Fruit fly (Drosophila melanogaster) whole organism, prepupa: ENCODE measurements around the gene CG31102.
A peak's percentile ranks its signal among the peaks of the same experiment; 100 is the strongest.

Experiments used
- CG11902 ChIP-seq: fragments of 200-800 bp; sonication (Bioruptor generic); optimal IDR thresholded peaks from 3 replicates; lab custom pipeline; 2016; ENCODE audit warnings: missing biosample characterization, missing genetic modification characterization
- CG1621 ChIP-seq: fragments of 200-800 bp; sonication (Bioruptor generic); optimal IDR thresholded peaks from 3 replicates; lab custom pipeline; 2018; ENCODE audit warnings: missing biosample characterization, mild to moderate bottlenecking, missing genetic modification characterization
- CG16779 ChIP-seq: fragments of 200-800 bp; sonication (Bioruptor generic); optimal IDR thresholded peaks from 3 replicates; lab custom pipeline; 2017; ENCODE audit warnings: missing biosample characterization, mild to moderate bottlenecking, missing genetic modification characterization
- CG6163 ChIP-seq: fragments of 200-800 bp; sonication (Bioruptor generic); IDR thresholded peaks from 3 replicates; pipeline ENCODE4 v1.3.6; 2022; ENCODE audit warnings: missing biosample characterization, missing genetic modification characterization
- CG6854 ChIP-seq: fragments of 200-800 bp; sonication (Bioruptor generic); optimal IDR thresholded peaks from 2 replicates; lab custom pipeline; 2017; ENCODE audit warnings: missing biosample characterization, mild to moderate bottlenecking, missing genetic modification characterization
- Eip78C ChIP-seq: fragments of 200-800 bp; sonication (Bioruptor generic); peaks from one replicate; lab custom pipeline; 2016; ENCODE audit warnings: missing biosample characterization, missing genetic modification characterization
- acj6 ChIP-seq: fragments of 200-800 bp; sonication (Bioruptor generic); optimal IDR thresholded peaks from 3 replicates; lab custom pipeline; 2016; ENCODE audit warnings: missing biosample characterization, missing genetic modification characterization
- cyc ChIP-seq: fragments of 200-800 bp; sonication (Bioruptor generic); optimal IDR thresholded peaks from 3 replicates; lab custom pipeline; 2016; ENCODE audit warnings: missing biosample characterization, missing genetic modification characterization
- dac ChIP-seq: fragments of 200-800 bp; sonication (Bioruptor generic); optimal IDR thresholded peaks from 2 replicates; lab custom pipeline; 2017; ENCODE audit warnings: missing biosample characterization, mild to moderate bottlenecking, missing genetic modification characterization
- dsx ChIP-seq: fragments of 200-800 bp; optimal IDR thresholded peaks from 3 replicates; lab custom pipeline; 2019; ENCODE audit warnings: missing biosample characterization, mild to moderate bottlenecking, missing genetic modification characterization, moderate library complexity; ENCODE audit not compliant: poor library complexity, severe bottlenecking
- fd85E ChIP-seq: fragments of 200-800 bp; sonication (Bioruptor generic); optimal IDR thresholded peaks from 3 replicates; lab custom pipeline; 2016; ENCODE audit warnings: missing biosample characterization, missing genetic modification characterization
- fkh ChIP-seq: fragments of 200-800 bp; sonication (Bioruptor generic); optimal IDR thresholded peaks from 3 replicates; lab custom pipeline; 2017; ENCODE audit warnings: missing biosample characterization, mild to moderate bottlenecking, missing genetic modification characterization, moderate library complexity

DNA sequence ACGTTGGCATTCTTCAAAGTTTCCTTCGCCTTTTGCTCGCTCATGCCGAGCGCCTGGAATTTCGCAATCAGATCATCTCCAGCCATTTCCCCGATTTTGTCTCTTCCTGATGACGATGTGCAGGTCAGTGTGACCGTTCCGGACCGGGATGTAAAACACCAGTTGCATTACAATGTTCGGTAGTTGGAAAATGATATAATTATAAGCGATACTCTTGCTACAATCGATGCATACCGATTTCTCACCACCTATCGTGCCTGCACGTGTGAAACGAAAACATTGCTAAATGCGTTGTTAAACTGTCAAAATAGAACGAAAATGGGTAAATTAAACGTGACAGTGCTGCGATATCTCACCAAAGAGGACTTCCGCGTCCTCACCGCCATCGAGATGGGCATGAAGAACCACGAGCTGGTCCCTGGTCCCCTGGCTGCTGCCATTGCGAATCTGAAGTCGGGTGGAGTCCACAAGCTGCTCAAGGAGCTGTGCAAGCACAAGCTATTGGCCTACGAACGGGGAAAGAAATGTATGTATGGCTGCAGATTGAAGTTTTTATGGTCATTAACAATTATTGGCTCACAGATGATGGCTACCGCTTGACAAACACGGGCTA, 29.7 kb downstream of the CG31102 start, which contains the start of the genes GlnRS and RIOK2:
- TF ChIP-seq cyc (GFP tag; lab: Kevin White, UChicago) (no peak), CG16779 (tag; lab: Kevin White, UChicago) (no peak), CG6854 (no peak), CG11902 (GFP tag; lab: Kevin White, UChicago) (no peak), acj6 (GFP tag; lab: Kevin White, UChicago) (no peak), CG1621 (tag; lab: Kevin White, UChicago) (peak; percentile 33), fd85E (GFP tag; lab: Kevin White, UChicago) (no peak), dsx (GFP tag; lab: Kevin White, UChicago) (no peak), Eip78C (GFP tag; lab: Kevin White, UChicago) (no peak), dac (GFP tag; lab: Kevin White, UChicago) (no peak), fkh (GFP tag; lab: Kevin White, UChicago) (no peak), CG6163 (GFP tag; lab: Robert Waterston, UW) (no peak)
